Worm (Caenorhabditis elegans): Measurements from ENCODE around the gene fbxc-19.

ce11 chrII:1852503-1852902 is 32.2 kb downstream of the fbxc-19 start, which contains the start of gene C52E2.2:
- TF ChIP-seq him-1 (tag; optimal IDR thresholded peaks at IDR 0.05) (no peak), W03F9.2 (tag; optimal IDR thresholded peaks at IDR 0.05) (no peak)
